Worm (Caenorhabditis elegans) whole organism, dauer: ENCODE data around the gene F14D7.8.

ENCODE experiments used
- unc-62 ChIP-seq: sonication (generic microtip); optimal IDR thresholded peaks from 2 replicates; lab custom pipeline; 2017; ENCODE audit warnings: missing biosample characterization, missing genetic modification reagents, missing genetic modification characterization

The F14D7.8 gene

ce11 chrV:14312695-14313094 lies at the start of gene F14D7.8:
Gene F14D7.8, minus strand, starts transcription at chrV:14312795.
- no peak for TF ChIP-seq unc-62 (GFP tag; lab: Kevin White, UChicago)

DNA sequence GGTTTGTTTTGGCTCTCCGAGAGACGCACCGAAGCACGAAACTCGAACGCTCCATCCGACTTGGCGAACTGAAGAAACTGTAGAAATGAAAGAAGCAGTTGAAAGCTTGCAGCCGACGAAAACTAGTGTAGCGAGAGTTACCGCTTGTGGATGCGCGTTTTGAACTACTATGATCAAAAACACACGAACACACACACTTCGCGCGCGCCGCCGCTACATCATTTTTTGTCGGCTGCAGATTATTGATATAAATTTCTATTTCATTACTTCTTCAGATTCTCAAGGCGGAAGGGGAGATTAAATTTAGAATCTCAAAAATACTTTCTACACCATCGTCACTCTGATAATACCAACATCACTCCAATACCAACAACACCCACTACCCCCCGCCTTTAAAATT lies 49.4 kb upstream of the F14D7.8 start:
- TF ChIP-seq unc-62 (GFP tag; lab: Kevin White, UChicago) = no peak

DNA sequence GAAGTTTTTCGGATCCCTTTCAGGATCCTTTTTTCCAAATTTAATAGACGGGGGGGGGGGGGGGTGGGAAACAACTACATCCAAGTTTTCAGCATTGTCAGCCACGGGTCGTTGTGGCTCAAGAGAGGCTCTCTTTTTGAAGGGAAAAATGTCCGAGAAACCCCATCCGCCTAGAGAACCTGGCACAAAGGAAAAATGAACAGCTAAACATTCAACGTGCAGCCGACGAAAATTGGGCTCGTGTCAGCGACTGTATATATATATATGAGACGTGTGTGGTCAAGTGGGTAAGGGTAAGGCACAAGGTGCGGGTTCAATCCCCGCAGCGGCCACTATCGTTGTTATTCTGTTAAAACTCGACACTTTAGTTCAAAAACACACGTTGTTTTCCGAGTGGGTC lies 46.0 kb upstream of the F14D7.8 start, which contains the start of gene Y49A3A.4:
Y49A3A.4 (minus strand) TSS at position 314 of the 400 bp plus-strand sequence.
- no peak for TF ChIP-seq unc-62 (GFP tag; lab: Kevin White, UChicago)

DNA sequence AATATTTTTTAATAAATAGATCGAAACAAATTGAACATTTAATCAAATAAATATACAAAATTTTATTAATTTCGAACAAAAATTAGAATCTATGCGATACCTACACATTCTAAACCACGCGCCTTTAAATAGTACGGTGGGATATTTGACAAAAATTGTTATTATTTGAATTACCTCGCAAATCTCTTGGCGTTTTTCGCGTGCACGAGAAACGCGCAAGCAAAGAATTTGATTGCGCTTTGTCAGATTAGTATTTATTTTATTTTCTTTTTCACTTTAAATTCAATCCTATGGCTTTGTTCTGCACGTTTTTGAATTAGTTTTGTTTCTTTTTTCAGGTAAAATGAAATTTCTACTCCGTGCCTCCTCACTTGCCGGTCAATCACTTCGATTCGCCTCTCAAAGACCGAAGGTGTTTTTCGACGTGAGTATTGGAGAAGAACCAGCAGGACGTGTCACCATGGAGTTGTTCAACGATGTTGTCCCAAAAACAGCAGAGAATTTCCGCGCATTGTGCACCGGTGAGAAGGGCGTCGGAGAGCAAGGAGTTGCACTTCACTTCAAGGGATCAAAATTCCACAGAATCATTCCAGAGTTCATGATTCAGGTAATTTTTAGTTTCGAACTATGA lies 43.3 kb upstream of the F14D7.8 start, which contains the start of gene cyn-1:
cyn-1 (plus strand) TSS at position 339 of the 631 bp plus-strand sequence.
- no peak for TF ChIP-seq unc-62 (GFP tag; lab: Kevin White, UChicago)

- TF ChIP-seq unc-62 (GFP tag; lab: Kevin White, UChicago) = no peak
These were observed 41.8 kb upstream of the F14D7.8 start, which contains the start of gene Y49A3A.3 for ce11 chrV:14354258-14354877. Gene Y49A3A.3, plus strand, starts transcription at chrV:14354410.

DNA sequence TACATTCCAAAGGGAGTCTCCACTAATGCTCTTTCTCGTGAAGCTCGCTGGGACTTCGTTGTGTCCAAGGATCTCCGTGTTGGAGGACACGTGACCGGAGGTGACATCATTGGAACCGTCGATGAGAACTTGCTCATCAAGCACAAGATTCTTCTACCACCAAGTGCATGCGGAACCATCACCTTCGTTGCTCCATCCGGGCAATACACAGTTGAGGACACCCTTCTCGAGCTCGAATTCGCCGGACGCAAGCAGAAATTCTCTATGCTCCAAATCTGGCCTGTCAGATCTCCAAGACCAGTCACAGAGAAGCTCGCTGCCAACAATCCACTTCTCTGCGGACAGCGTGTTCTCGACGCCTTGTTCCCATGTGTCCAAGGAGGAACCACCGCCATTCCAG lies 39.4 kb upstream of the F14D7.8 start:
- TF ChIP-seq unc-62 (GFP tag; lab: Kevin White, UChicago) = no peak

- no peak for TF ChIP-seq unc-62 (GFP tag; lab: Kevin White, UChicago)
These were observed 39.0 kb upstream of the F14D7.8 start, which contains the start of gene vha-13 for ce11 chrV:14351629-14352028. Gene vha-13, plus strand, starts transcription at chrV:14351709.

DNA sequence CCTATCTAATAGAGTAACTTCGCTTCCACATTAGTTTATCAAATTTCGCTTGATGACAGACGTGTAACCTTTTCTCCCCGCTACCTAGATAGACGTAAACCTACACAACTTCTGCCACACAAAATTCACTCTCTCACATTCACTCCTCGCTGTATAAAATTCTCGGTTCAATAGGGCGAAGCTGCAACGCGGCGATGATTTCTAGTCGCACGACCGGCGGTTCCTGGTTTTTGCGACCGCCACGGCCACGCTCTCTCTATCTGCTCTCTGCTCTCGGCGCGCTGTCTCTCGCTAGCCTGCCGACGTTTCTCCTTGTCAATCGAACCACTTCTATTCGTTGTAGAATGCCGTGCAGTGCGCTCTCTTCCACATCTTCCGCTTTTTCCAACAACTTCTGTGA lies 38.4 kb upstream of the F14D7.8 start:
- no peak for TF ChIP-seq unc-62 (GFP tag; lab: Kevin White, UChicago)

DNA sequence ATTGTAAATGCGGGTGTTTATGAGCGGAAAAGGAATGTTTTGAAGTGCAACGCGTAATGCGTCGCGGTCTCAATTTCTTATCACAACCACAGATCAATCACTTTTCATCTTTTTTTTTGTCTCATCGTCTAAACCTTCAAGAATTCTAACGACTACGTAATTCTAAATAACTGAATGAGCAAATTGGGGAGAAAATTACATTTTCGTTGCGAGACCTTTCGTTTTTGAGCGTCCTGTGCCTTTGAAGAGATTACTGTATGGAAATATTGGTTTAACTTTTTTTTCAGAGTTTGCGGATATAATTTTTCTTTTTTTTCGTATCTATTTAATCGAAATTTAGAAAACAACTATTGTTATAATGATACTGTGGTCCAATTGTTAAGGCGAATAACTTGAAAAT lies 37.9 kb upstream of the F14D7.8 start:
- TF ChIP-seq unc-62 (GFP tag; lab: Kevin White, UChicago) = no peak

ce11 chrV:14347234-14347826 lies 34.7 kb upstream of the F14D7.8 start, which contains the start of gene cept-2:
Gene cept-2, plus strand, starts transcription at chrV:14347766.
- TF ChIP-seq unc-62 (GFP tag; lab: Kevin White, UChicago) = no peak

ce11 chrV:14341672-14342071 lies 29.1 kb upstream of the F14D7.8 start, which contains the start of gene F47B8.10:
Gene F47B8.10, plus strand, starts transcription at chrV:14341972.
- TF ChIP-seq unc-62 (GFP tag; lab: Kevin White, UChicago) = no peak

ce11 chrV:14336655-14337054 lies 24.1 kb upstream of the F14D7.8 start, which contains the start of gene srm-6:
Gene srm-6, plus strand, starts transcription at chrV:14336955.
- no peak for TF ChIP-seq unc-62 (GFP tag; lab: Kevin White, UChicago)

ce11 chrV:14334901-14335300 lies 22.3 kb upstream of the F14D7.8 start, which contains the start of gene srm-5:
Gene srm-5, plus strand, starts transcription at chrV:14335201.
- TF ChIP-seq unc-62 (GFP tag; lab: Kevin White, UChicago) = no peak

DNA sequence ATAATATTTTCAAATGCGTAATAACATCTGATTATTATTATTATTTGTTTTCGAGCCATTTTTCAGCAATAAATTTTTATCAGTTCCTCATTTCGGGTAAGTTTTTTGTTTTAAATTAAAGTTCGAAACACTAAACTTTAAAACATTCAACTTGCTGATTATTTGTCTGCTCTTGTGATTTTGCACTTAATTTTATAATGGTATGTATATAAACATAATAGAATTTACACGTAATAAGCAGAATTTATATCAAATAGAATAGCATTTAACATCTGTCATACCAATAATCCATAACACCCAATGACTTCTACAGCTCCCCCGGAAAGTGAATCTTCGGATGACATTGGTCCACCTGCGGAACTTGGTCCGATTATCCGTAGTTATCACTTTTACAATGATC lies 20.5 kb upstream of the F14D7.8 start, which contains the start of gene srm-4:
srm-4 (plus strand) TSS at position 301 of the 400 bp plus-strand sequence.
- TF ChIP-seq unc-62 (GFP tag; lab: Kevin White, UChicago) = no peak

ce11 chrV:14331477-14331876 lies 18.9 kb upstream of the F14D7.8 start, which contains the start of gene F47B8.8:
Gene F47B8.8, plus strand, starts transcription at chrV:14331733.
- TF ChIP-seq unc-62 (GFP tag; lab: Kevin White, UChicago) = no peak

ce11 chrV:14328806-14329205 lies 16.2 kb upstream of the F14D7.8 start, which contains the start of gene pepm-1:
Gene pepm-1, plus strand, starts transcription at chrV:14329106.
- TF ChIP-seq unc-62 (GFP tag; lab: Kevin White, UChicago) = no peak
